Worm (Caenorhabditis elegans) whole organism, L4 larva: ENCODE data around the gene nas-17.
A peak's percentile ranks its signal among the peaks of the same experiment; 100 is the strongest.

Experiments
- F10B5.3 ChIP-seq: sonication (generic microtip); optimal IDR thresholded peaks from 2 replicates; lab custom pipeline; 2016; ENCODE audit warnings: mild to moderate bottlenecking, missing genetic modification characterization, missing compliant biosample characterization
- F26F4.8 ChIP-seq: fragments of 200-800 bp; sonication (Bioruptor generic); conservative IDR thresholded peaks from 2 replicates; pipeline ENCODE4 v1.3.6; 2022; ENCODE audit warnings: missing genetic modification characterization, missing compliant biosample characterization
- Y105C5A.15 ChIP-seq: fragments of 200-800 bp; sonication (Bioruptor generic); IDR thresholded peaks from 2 replicates; pipeline ENCODE4 v1.3.6; 2022; ENCODE audit warnings: missing genetic modification characterization, missing compliant biosample characterization
- Y48G9A.11 ChIP-seq: fragments of 200-800 bp; sonication (Bioruptor generic); IDR thresholded peaks from 2 replicates; pipeline ENCODE4 v1.3.6; 2022; ENCODE audit warnings: missing genetic modification reagents, missing genetic modification characterization, missing compliant biosample characterization
- Y5F2A.4 ChIP-seq: fragments of 200-800 bp; sonication (Bioruptor generic); optimal IDR thresholded peaks from 2 replicates; lab custom pipeline; 2018; ENCODE audit warnings: mild to moderate bottlenecking, missing genetic modification characterization, missing compliant biosample characterization
- aha-1 ChIP-seq: fragments of 150-350 bp; peaks from one replicate; lab custom pipeline; 2014; ENCODE audit warnings: missing biosample characterization, missing genetic modification characterization
- aly-2 ChIP-seq: sonication (generic microtip); optimal IDR thresholded peaks from 2 replicates; lab custom pipeline; 2018; ENCODE audit warnings: missing biosample characterization, missing genetic modification characterization
- ces-1 ChIP-seq: fragments of 150-350 bp; sonication (generic microtip); optimal IDR thresholded peaks from 4 replicates; lab custom pipeline; 2014; ENCODE audit warnings: missing biosample characterization, missing genetic modification reagents, missing genetic modification characterization
- daf-8 ChIP-seq: fragments of 200-800 bp; sonication (Bioruptor generic); IDR thresholded peaks from 2 replicates; pipeline ENCODE4 v1.3.6; 2022; ENCODE audit warnings: missing genetic modification characterization, missing compliant biosample characterization
- egl-43 ChIP-seq: fragments of 200-800 bp; sonication (Bioruptor generic); IDR thresholded peaks from 2 replicates; pipeline ENCODE4 v1.3.6; 2022; ENCODE audit warnings: missing genetic modification reagents, missing genetic modification characterization, missing compliant biosample characterization
- hif-1 ChIP-seq, 2 experiments: sonication (generic microtip); optimal IDR thresholded peaks; 2 replicates each; lab custom pipeline; 2016 to 2017; ENCODE audit warnings: missing compliant biosample characterization in 2 of 2, missing genetic modification characterization in 2 of 2, missing genetic modification reagents in 2 of 2, missing genotype in 2 of 2, mild to moderate bottlenecking in 1 of 2
- hlh-11 ChIP-seq: fragments of 200-800 bp; sonication (Bioruptor generic); optimal IDR thresholded peaks from 2 replicates; lab custom pipeline; 2018; ENCODE audit warnings: mild to moderate bottlenecking, missing genetic modification characterization, missing compliant biosample characterization
- hlh-30 ChIP-seq: sonication (generic microtip); optimal IDR thresholded peaks from 2 replicates; lab custom pipeline; 2017; ENCODE audit warnings: antibody characterized with exemption, mild to moderate bottlenecking, missing genetic modification characterization, missing compliant biosample characterization; ENCODE audit not compliant: insufficient read depth
- lin-1 ChIP-seq: fragments of 200-800 bp; sonication (Bioruptor generic); IDR thresholded peaks from 2 replicates; pipeline ENCODE4 v1.3.6; 2022; ENCODE audit warnings: missing genetic modification reagents, missing genetic modification characterization, missing compliant biosample characterization
- lin-13 ChIP-seq: fragments of 150-350 bp; optimal IDR thresholded peaks from 2 replicates; lab custom pipeline; 2014; ENCODE audit warnings: missing biosample characterization, missing genetic modification reagents, missing genetic modification characterization
- lin-29 ChIP-seq: fragments of 200-800 bp; sonication (Bioruptor generic); IDR thresholded peaks from 2 replicates; pipeline ENCODE4 v1.3.6; 2022; ENCODE audit warnings: missing genetic modification reagents, missing genetic modification characterization, missing compliant biosample characterization
- lir-3 ChIP-seq: sonication (generic microtip); optimal IDR thresholded peaks from 2 replicates; lab custom pipeline; 2016; ENCODE audit warnings: mild to moderate bottlenecking, missing genetic modification characterization, missing compliant biosample characterization
- madf-5 ChIP-seq, 2 experiments: fragments of 200-800 bp; sonication (Bioruptor generic); IDR thresholded peaks; 2 replicates each; pipeline ENCODE4 v1.3.6; 2022; ENCODE audit warnings: missing compliant biosample characterization in 2 of 2, missing genetic modification characterization in 2 of 2
- mdl-1 ChIP-seq, 2 experiments: fragments of 150-350 bp in 1 of 2; sonication (generic microtip) in 1 of 2; optimal IDR thresholded peaks; 2 replicates each; lab custom pipeline; 2014 to 2017; ENCODE audit warnings: missing biosample characterization in 2 of 2, missing genetic modification characterization in 2 of 2
- mdt-29 ChIP-seq: fragments of 200-800 bp; sonication (Bioruptor generic); IDR thresholded peaks from 2 replicates; pipeline ENCODE4 v1.3.6; 2022; ENCODE audit warnings: missing genetic modification reagents, missing genetic modification characterization, missing compliant biosample characterization
- mxl-2 ChIP-seq: fragments of 200-800 bp; sonication (Bioruptor generic); conservative IDR thresholded peaks from 2 replicates; pipeline ENCODE4 v1.3.6; 2022; ENCODE audit warnings: missing genetic modification reagents, missing genetic modification characterization, missing compliant biosample characterization
- nhr-111 ChIP-seq: fragments of 200-800 bp; sonication (Bioruptor generic); optimal IDR thresholded peaks from 2 replicates; lab custom pipeline; 2018; ENCODE audit warnings: mild to moderate bottlenecking, missing genetic modification characterization, missing compliant biosample characterization
- nhr-237 ChIP-seq: sonication (generic microtip); optimal IDR thresholded peaks from 2 replicates; lab custom pipeline; 2017; ENCODE audit warnings: missing biosample characterization, missing genetic modification characterization
- nhr-76 ChIP-seq: fragments of 150-350 bp; optimal IDR thresholded peaks from 2 replicates; lab custom pipeline; 2014; ENCODE audit warnings: missing biosample characterization, missing genetic modification characterization
- nhr-77 ChIP-seq: fragments of 150-350 bp; optimal IDR thresholded peaks from 2 replicates; lab custom pipeline; 2014; ENCODE audit warnings: missing biosample characterization, missing genetic modification characterization
- pha-4 ChIP-seq, 2 experiments: fragments of 150-350 bp in 1 of 2; fragments of 200-800 bp in 1 of 2; sonication (Bioruptor generic) in 1 of 2; IDR thresholded peaks in 1 of 2; optimal IDR thresholded peaks in 1 of 2; 2 replicates each; pipeline versions ENCODE4 v1.3.6 to Lab custom; 2014 to 2022; ENCODE audit warnings: missing genetic modification characterization in 2 of 2, missing genetic modification reagents in 2 of 2, missing biosample characterization in 1 of 2, missing compliant biosample characterization in 1 of 2
- php-3 ChIP-seq: fragments of 200-800 bp; sonication (Bioruptor generic); IDR thresholded peaks from 2 replicates; pipeline ENCODE4 v1.3.6; 2022; ENCODE audit warnings: missing genetic modification reagents, missing genetic modification characterization, missing compliant biosample characterization
- sdz-12 ChIP-seq: fragments of 200-800 bp; sonication (Bioruptor generic); optimal IDR thresholded peaks from 2 replicates; lab custom pipeline; 2018; ENCODE audit warnings: mild to moderate bottlenecking, missing genetic modification characterization, missing compliant biosample characterization
- set-16 ChIP-seq: fragments of 200-800 bp; sonication (Bioruptor generic); IDR thresholded peaks from 2 replicates; pipeline ENCODE4 v1.3.6; 2022; ENCODE audit warnings: missing genetic modification reagents, missing genetic modification characterization, missing compliant biosample characterization
- tra-1 ChIP-seq: fragments of 200-800 bp; sonication (Bioruptor generic); IDR thresholded peaks from 2 replicates; pipeline ENCODE4 v1.3.6; 2022; ENCODE audit warnings: missing genetic modification reagents, missing genetic modification characterization, missing compliant biosample characterization
- unc-130 ChIP-seq: sonication (generic microtip); optimal IDR thresholded peaks from 2 replicates; lab custom pipeline; 2016; ENCODE audit warnings: missing genetic modification reagents, missing genetic modification characterization, missing compliant biosample characterization
- unc-62 ChIP-seq, 3 experiments: fragments of 150-350 bp in 1 of 3; sonication (generic microtip); optimal IDR thresholded peaks in 2 of 3; peaks in 1 of 3; 1 replicate in 1 of 3; 2 replicates in 2 of 3; lab custom pipeline; 2014 to 2017; ENCODE audit warnings: missing biosample characterization in 3 of 3, missing genetic modification characterization in 3 of 3, missing genetic modification reagents in 3 of 3, missing genotype in 1 of 3
- vab-7 ChIP-seq: fragments of 200-800 bp; sonication (Bioruptor generic); IDR thresholded peaks from 2 replicates; pipeline ENCODE4 v1.3.6; 2022; ENCODE audit warnings: missing genetic modification reagents, missing genetic modification characterization, missing compliant biosample characterization
- zfp-2 ChIP-seq: sonication (generic microtip); optimal IDR thresholded peaks from 2 replicates; lab custom pipeline; 2016; ENCODE audit warnings: mild to moderate bottlenecking, missing genetic modification characterization, missing compliant biosample characterization
- zfp-3 ChIP-seq: fragments of 200-800 bp; sonication (Bioruptor generic); conservative IDR thresholded peaks from 2 replicates; pipeline ENCODE4 v1.3.6; 2022; ENCODE audit warnings: missing genetic modification reagents, missing genetic modification characterization, missing compliant biosample characterization

The nas-17 gene

ce11 chrV:11385583-11385982 lies 13.1 kb upstream of the nas-17 start:
- TF ChIP-seq set-16 (GFP tag; lab: Robert Waterston, UW), result peak; percentile 79

ce11 chrV:11386428-11386827 lies 12.3 kb upstream of the nas-17 start, which contains the start of gene F55C10.4:
Gene F55C10.4 (plus strand): TSS chrV:11386728.
- TF ChIP-seq F10B5.3 (tag; lab: Kevin White, UChicago) (no peak), set-16 (GFP tag; lab: Robert Waterston, UW) (no peak), hlh-30 (tag; lab: Kevin White, UChicago) (no peak), Y105C5A.15 (no peak)

ce11 chrV:11389776-11390175 lies 8.9 kb upstream of the nas-17 start, which contains the start of gene col-155:
Gene col-155 (minus strand): TSS chrV:11389876.
- TF ChIP-seq mdl-1 (tag; optimal IDR thresholded peaks at IDR 0.05; lab: Kevin White, UChicago) (no peak), egl-43 (no peak), pha-4 (GFP tag; IDR thresholded peaks at IDR 0.05; lab: Robert Waterston, UW) (no peak), pha-4 (tag; optimal IDR thresholded peaks at IDR 0.05; lab: Kevin White, UChicago) (no peak), hif-1 (tag; optimal IDR thresholded peaks at IDR 0.05; lab: Kevin White, UChicago) (no peak), Y5F2A.4 (GFP tag; lab: Kevin White, UChicago) (no peak), madf-5 (GFP tag; IDR thresholded peaks at IDR 0.05; lab: Robert Waterston, UW) (no peak), mdt-29 (GFP tag; lab: Robert Waterston, UW) (no peak), aly-2 (tag; lab: Kevin White, UChicago) (no peak), php-3 (no peak), lir-3 (no peak), hlh-11 (tag; lab: Kevin White, UChicago) (no peak), daf-8 (GFP tag; lab: Robert Waterston, UW) (no peak), nhr-76 (tag; lab: Kevin White, UChicago) (no peak), vab-7 (GFP tag; lab: Robert Waterston, UW) (no peak), set-16 (GFP tag; lab: Robert Waterston, UW) (no peak), sdz-12 (GFP tag; lab: Kevin White, UChicago) (no peak), lin-1 (GFP tag; lab: Robert Waterston, UW) (no peak)
- TF ChIP-seq, all 104 proteins: peak for 0

ce11 chrV:11390394-11390793 lies 8.3 kb upstream of the nas-17 start, which contains the start of the genes K03B8.11 and K03B8.14:
Gene K03B8.11 (minus strand): TSS chrV:11390494.
Gene K03B8.14 (plus strand): TSS chrV:11390503.
- TF ChIP-seq zfp-3 (GFP tag; lab: Robert Waterston, UW) (no peak), mxl-2 (GFP tag; lab: Robert Waterston, UW) (no peak), lir-3 (no peak), F26F4.8 (GFP tag; lab: Robert Waterston, UW) (no peak), aha-1 (tag; lab: Kevin White, UChicago) (peak; percentile 31)

ce11 chrV:11391033-11391432 lies 7.7 kb upstream of the nas-17 start:
- 0 out of 2 replicates have a peak, but pooled peaks have one; percentile 36 for TF ChIP-seq Y48G9A.11

ce11 chrV:11392020-11392419 lies 6.7 kb upstream of the nas-17 start, which contains the start of gene nas-16:
Gene nas-16 (plus strand): TSS chrV:11392320.
- TF ChIP-seq ces-1 (no peak), nhr-237 (tag; lab: Kevin White, UChicago) (no peak), nhr-77 (no peak), unc-130 (GFP tag; lab: Kevin White, UChicago) (no peak), lin-29 (GFP tag; lab: Robert Waterston, UW) (no peak), zfp-2 (tag; lab: Kevin White, UChicago) (no peak), lin-13 (GFP tag; lab: Kevin White, UChicago) (no peak), unc-62 (GFP tag; optimal IDR thresholded peaks at IDR 0.05 in 1 of 2; lab: Kevin White, UChicago) (no peak), unc-62 (tag; optimal IDR thresholded peaks at IDR 0.05; lab: Kevin White, UChicago) (no peak), tra-1 (GFP tag; lab: Robert Waterston, UW) (no peak), nhr-111 (no peak), hif-1 (tag; optimal IDR thresholded peaks at IDR 0.05; lab: Kevin White, UChicago) (no peak)
